Fruit fly (Drosophila melanogaster): ENCODE data around the gene Det.

The Det gene

dm6 chr3R:17118917-17119378 is 30.5 kb upstream of the Det start (continued):
- TF ChIP-seq CG14014 (GFP tag; IDR thresholded peaks at IDR 0.05) (no peak), dan (GFP tag; IDR thresholded peaks at IDR 0.05) (no peak), CG17359 (tag; optimal IDR thresholded peaks at IDR 0.05) (no peak), aop (GFP tag; IDR thresholded peaks at IDR 0.05) (no peak), en (GFP tag; optimal IDR thresholded peaks at IDR 0.05) (no peak), Mes4 (GFP tag; optimal IDR thresholded peaks at IDR 0.05) (no peak), cg (GFP tag; optimal IDR thresholded peaks at IDR 0.05) (peak; percentile 43), CG4854 (GFP tag; optimal IDR thresholded peaks at IDR 0.05) (no peak), Jarid2 (GFP tag; optimal IDR thresholded peaks at IDR 0.05) (peak; percentile 82), Nf-YC (tag; optimal IDR thresholded peaks at IDR 0.05) (no peak), CG30403 (GFP tag; optimal IDR thresholded peaks at IDR 0.05) (no peak), PHDP (tag; optimal IDR thresholded peaks at IDR 0.05) (no peak), Dek (tag; optimal IDR thresholded peaks at IDR 0.05) (no peak), Dref (GFP tag; IDR thresholded peaks at IDR 0.05) (no peak), sna (GFP tag; IDR thresholded peaks at IDR 0.05; ENCODE audit: partially characterized antibody) (peak; percentile 22; the same call in 1 of the 2 replicates), CG17186 (GFP tag; optimal IDR thresholded peaks at IDR 0.05) (no peak), Fer2 (tag; optimal IDR thresholded peaks at IDR 0.05) (no peak), pan (optimal IDR thresholded peaks at IDR 0.05) (no peak), pan (GFP tag; optimal IDR thresholded peaks at IDR 0.05 in 1 of 2, IDR thresholded peaks at IDR 0.05 in 1 of 2) (peak in 1 of 2 experiments; percentile 18), hbn (GFP tag; IDR thresholded peaks at IDR 0.05; ENCODE audit: partially characterized antibody) (peak; percentile 48; the same call in 1 of the 2 replicates), CG2199 (GFP tag; IDR thresholded peaks at IDR 0.05) (0 out of 3 replicates have a peak, but pooled peaks have one; percentile 4), Max (GFP tag; optimal IDR thresholded peaks at IDR 0.05) (no peak), CG3281 (GFP tag; optimal IDR thresholded peaks at IDR 0.05) (peak; percentile 42), nom (GFP tag; optimal IDR thresholded peaks at IDR 0.05) (peak; percentile 41), CG11560 (tag; IDR thresholded peaks at IDR 0.05) (no peak), YL-1 (GFP tag; optimal IDR thresholded peaks at IDR 0.05) (no peak), da (GFP tag; optimal IDR thresholded peaks at IDR 0.05) (no peak), hb (GFP tag; IDR thresholded peaks at IDR 0.05; ENCODE audit: partially characterized antibody) (no peak), CG17385 (GFP tag; optimal IDR thresholded peaks at IDR 0.05) (peak; percentile 33), CG15601 (tag; optimal IDR thresholded peaks at IDR 0.05) (no peak), rib (GFP tag; IDR thresholded peaks at IDR 0.05) (peak; percentile 44; the same call in 1 of the 2 replicates), pros (GFP tag; optimal IDR thresholded peaks at IDR 0.05) (peak; percentile 68), nau (GFP tag; optimal IDR thresholded peaks at IDR 0.05) (no peak), gcm (GFP tag; optimal IDR thresholded peaks at IDR 0.05) (peak; percentile 38), Lim3 (GFP tag; IDR thresholded peaks at IDR 0.05) (no peak), prd (optimal IDR thresholded peaks at IDR 0.05) (no peak), prd (GFP tag; IDR thresholded peaks at IDR 0.05) (no peak), CG18476 (GFP tag; optimal IDR thresholded peaks at IDR 0.05) (no peak), CG8478 (optimal IDR thresholded peaks at IDR 0.05) (no peak), Med (GFP tag) (peak; percentile 90), CG16779 (GFP tag; IDR thresholded peaks at IDR 0.05) (no peak), Hsf (GFP tag; optimal IDR thresholded peaks at IDR 0.05) (no peak), CG14441 (GFP tag; IDR thresholded peaks at IDR 0.05) (peak; percentile 23; the same call in 1 of the 2 replicates), h (optimal IDR thresholded peaks at IDR 0.05) (no peak), CG12219 (GFP tag; optimal IDR thresholded peaks at IDR 0.05) (no peak), kni (GFP tag; optimal IDR thresholded peaks at IDR 0.05) (peak; percentile 43), HmgZ (tag; optimal IDR thresholded peaks at IDR 0.05) (peak; percentile 14), z (GFP tag; IDR thresholded peaks at IDR 0.05) (no peak), sqz (GFP tag; optimal IDR thresholded peaks at IDR 0.05) (peak; percentile 20), CG17568 (GFP tag; optimal IDR thresholded peaks at IDR 0.05) (no peak), CG4617 (GFP tag; optimal IDR thresholded peaks at IDR 0.05; ENCODE audit: borderline replicate concordance) (no peak), CG13296 (GFP tag; optimal IDR thresholded peaks at IDR 0.05) (peak; percentile 18)

Measured in whole organism, embryonic.